Fruit fly (Drosophila melanogaster) whole organism, embryonic: ENCODE data around the gene Pp4-19C.
A peak's percentile ranks its signal among the peaks of the same experiment; 100 is the strongest.

Experiments
- Ada2b ChIP-seq: fragments of 200-800 bp; sonication (Bioruptor generic); IDR thresholded peaks from 2 replicates; pipeline ENCODE4 v1.3.6; 2022; ENCODE audit warnings: missing biosample characterization, missing genetic modification characterization
- C15 ChIP-seq: fragments of 200-800 bp; sonication (Bioruptor generic); IDR thresholded peaks from 3 replicates; pipeline ENCODE4 v1.3.6; 2022; ENCODE audit warnings: missing biosample characterization, missing genetic modification characterization
- CG10321 ChIP-seq: fragments of 200-800 bp; sonication (Bioruptor generic); IDR thresholded peaks from 2 replicates; pipeline ENCODE4 v1.3.6; 2022; ENCODE audit warnings: missing biosample characterization, missing genetic modification characterization
- CG10543 ChIP-seq: fragments of 200-800 bp; sonication (Bioruptor generic); optimal IDR thresholded peaks from 3 replicates; lab custom pipeline; 2017; ENCODE audit warnings: missing biosample characterization, mild to moderate bottlenecking, missing genetic modification characterization, moderate library complexity
- CG11093 ChIP-seq: fragments of 200-800 bp; sonication (Bioruptor generic); IDR thresholded peaks from 3 replicates; pipeline ENCODE4 v1.3.6; 2022; ENCODE audit warnings: missing biosample characterization, missing genetic modification characterization
- CG13287 ChIP-seq: fragments of 200-800 bp; sonication (Bioruptor generic); IDR thresholded peaks from 2 replicates; pipeline ENCODE4 v1.3.6; 2022; ENCODE audit warnings: missing biosample characterization, missing genetic modification characterization; ENCODE audit not compliant: partially characterized antibody
- CG14667 ChIP-seq: fragments of 200-800 bp; sonication (Bioruptor generic); IDR thresholded peaks from 2 replicates; pipeline ENCODE4 v1.3.6; 2022; ENCODE audit warnings: missing biosample characterization, missing genetic modification characterization
- CG16815 ChIP-seq: fragments of 200-800 bp; sonication (Bioruptor generic); optimal IDR thresholded peaks from 3 replicates; lab custom pipeline; 2017; ENCODE audit warnings: missing biosample characterization, mild to moderate bottlenecking, missing genetic modification characterization
- CG17802 ChIP-seq: fragments of 200-800 bp; sonication (Bioruptor generic); optimal IDR thresholded peaks from 2 replicates; lab custom pipeline; 2018; ENCODE audit warnings: missing biosample characterization, mild to moderate bottlenecking, missing genetic modification characterization, moderate library complexity
- CG17912 ChIP-seq: fragments of 200-800 bp; sonication (Bioruptor generic); optimal IDR thresholded peaks from 2 replicates; lab custom pipeline; 2018; ENCODE audit warnings: missing biosample characterization, mild to moderate bottlenecking, missing genetic modification characterization
- CG2202 ChIP-seq: fragments of 200-800 bp; sonication (Bioruptor generic); optimal IDR thresholded peaks from 2 replicates; lab custom pipeline; 2018; ENCODE audit warnings: missing biosample characterization, mild to moderate bottlenecking, missing genetic modification characterization
- CG34376 ChIP-seq: fragments of 200-800 bp; sonication (Bioruptor generic); optimal IDR thresholded peaks from 2 replicates; lab custom pipeline; 2018; ENCODE audit warnings: missing biosample characterization, mild to moderate bottlenecking, missing genetic modification characterization
- CG3847 ChIP-seq: fragments of 200-800 bp; sonication (Bioruptor generic); IDR thresholded peaks from 2 replicates; pipeline ENCODE4 v1.3.6; 2022; ENCODE audit warnings: missing biosample characterization, missing genetic modification characterization
- CG6254 ChIP-seq: fragments of 200-800 bp; sonication (Bioruptor generic); optimal IDR thresholded peaks from 3 replicates; lab custom pipeline; 2017; ENCODE audit warnings: mild to moderate bottlenecking, missing biosample characterization, missing genetic modification reagents, missing genetic modification characterization
- CG9437 ChIP-seq: fragments of 200-800 bp; sonication (Bioruptor generic); optimal IDR thresholded peaks from 2 replicates; lab custom pipeline; 2018; ENCODE audit warnings: missing biosample characterization, mild to moderate bottlenecking, missing genetic modification characterization
- CG9727 ChIP-seq: fragments of 200-800 bp; sonication (Bioruptor generic); optimal IDR thresholded peaks from 3 replicates; lab custom pipeline; 2017; ENCODE audit warnings: missing biosample characterization, mild to moderate bottlenecking, missing genetic modification characterization
- D19A ChIP-seq: fragments of 200-800 bp; optimal IDR thresholded peaks from 3 replicates; lab custom pipeline; 2019; ENCODE audit warnings: missing biosample characterization, mild to moderate bottlenecking, missing genetic modification characterization, moderate library complexity
- Dbx ChIP-seq: fragments of 200-800 bp; sonication (Bioruptor generic); IDR thresholded peaks from 3 replicates; pipeline ENCODE4 v1.3.6; 2022; ENCODE audit warnings: missing biosample characterization, missing genetic modification characterization
- Drgx ChIP-seq: fragments of 200-800 bp; sonication (Bioruptor generic); IDR thresholded peaks from 2 replicates; pipeline ENCODE4 v1.3.6; 2022; ENCODE audit warnings: missing biosample characterization, missing genetic modification characterization
- E2f2 ChIP-seq: fragments of 200-800 bp; sonication (Bioruptor generic); IDR thresholded peaks from 2 replicates; pipeline ENCODE4 v1.3.6; 2022; ENCODE audit warnings: missing biosample characterization, missing genetic modification characterization
- Ets65A ChIP-seq: fragments of 200-800 bp; sonication (Bioruptor generic); peaks from one replicate; lab custom pipeline; 2016; ENCODE audit warnings: missing biosample characterization, missing genetic modification characterization
- MESR4 ChIP-seq: fragments of 200-800 bp; sonication (Bioruptor generic); optimal IDR thresholded peaks from 2 replicates; lab custom pipeline; 2018; ENCODE audit warnings: missing biosample characterization, mild to moderate bottlenecking, missing genetic modification characterization, moderate library complexity
- Med ChIP-seq: fragments of 200-800 bp; sonication (Bioruptor generic); peaks from one replicate; lab custom pipeline; 2016; ENCODE audit warnings: missing biosample characterization, missing genetic modification characterization, mild to moderate bottlenecking, inconsistent platforms, moderate library complexity
- Myb ChIP-seq: fragments of 200-800 bp; sonication (Bioruptor generic); optimal IDR thresholded peaks from 2 replicates; lab custom pipeline; 2016; ENCODE audit warnings: missing biosample characterization, missing genetic modification characterization
- NK7.1 ChIP-seq: fragments of 200-800 bp; sonication (Bioruptor generic); optimal IDR thresholded peaks from 3 replicates; lab custom pipeline; 2016; ENCODE audit warnings: missing biosample characterization, missing genetic modification characterization
- Oaz ChIP-seq: fragments of 200-800 bp; sonication (Bioruptor generic); IDR thresholded peaks from 2 replicates; pipeline ENCODE4 v1.3.6; 2022; ENCODE audit warnings: missing biosample characterization, missing genetic modification characterization
- Pdp1 ChIP-seq, 2 experiments: fragments of 200-800 bp; sonication (Bioruptor generic); optimal IDR thresholded peaks; 3 replicates each; lab custom pipeline; 2016; ENCODE audit warnings: missing biosample characterization in 2 of 2, missing genetic modification characterization in 2 of 2, mild to moderate bottlenecking in 1 of 2, moderate library complexity in 1 of 2
- Ptx1 ChIP-seq: fragments of 200-800 bp; sonication (Bioruptor generic); IDR thresholded peaks from 2 replicates; pipeline ENCODE4 v1.3.6; 2022; ENCODE audit warnings: missing biosample characterization, missing genetic modification characterization
- Trl ChIP-seq, 3 experiments: fragments of >200 bp in 2 of 3; fragments of 200-800 bp in 1 of 3; sonication (Bioruptor generic) in 1 of 3; optimal IDR thresholded peaks; 2 replicates in 1 of 3; 3 replicates in 2 of 3; lab custom pipeline; 2016 to 2017; ENCODE audit warnings: missing biosample characterization in 1 of 3, missing genetic modification characterization in 1 of 3
- aop ChIP-seq: fragments of 200-800 bp; sonication (Bioruptor generic); IDR thresholded peaks from 2 replicates; pipeline ENCODE4 v1.3.6; 2022; ENCODE audit warnings: missing biosample characterization, missing genetic modification characterization
- bbx ChIP-seq: fragments of 200-800 bp; sonication (Bioruptor generic); IDR thresholded peaks from 2 replicates; pipeline ENCODE4 v1.3.6; 2022; ENCODE audit warnings: missing biosample characterization, missing genetic modification characterization; ENCODE audit not compliant: partially characterized antibody
- chinmo ChIP-seq: fragments of 200-800 bp; sonication (Bioruptor generic); IDR thresholded peaks from 4 replicates; pipeline ENCODE4 v1.3.6; 2022; ENCODE audit warnings: missing biosample characterization, missing genetic modification characterization; ENCODE audit not compliant: partially characterized antibody
- crc ChIP-seq: fragments of 200-800 bp; sonication (Bioruptor generic); optimal IDR thresholded peaks from 2 replicates; lab custom pipeline; 2016; ENCODE audit warnings: missing biosample characterization, missing genetic modification characterization
- crp ChIP-seq, 2 experiments: fragments of 200-800 bp; sonication (Bioruptor generic); optimal IDR thresholded peaks; 2 replicates in 1 of 2; 3 replicates in 1 of 2; lab custom pipeline; 2017; ENCODE audit warnings: missing biosample characterization in 2 of 2, missing genetic modification characterization in 2 of 2, mild to moderate bottlenecking in 1 of 2, moderate library complexity in 1 of 2
- cwo ChIP-seq: fragments of 200-800 bp; sonication (Bioruptor generic); optimal IDR thresholded peaks from 3 replicates; lab custom pipeline; 2017; ENCODE audit warnings: missing biosample characterization, missing genetic modification characterization, mild to moderate bottlenecking, moderate library complexity, missing genetic modification reagents
- danr ChIP-seq: fragments of 200-800 bp; sonication (Bioruptor generic); IDR thresholded peaks from 2 replicates; pipeline ENCODE4 v1.3.6; 2022; ENCODE audit warnings: missing biosample characterization, missing genetic modification characterization
- dysf ChIP-seq: fragments of 200-800 bp; sonication (Bioruptor generic); IDR thresholded peaks from 3 replicates; pipeline ENCODE4 v1.3.6; 2022; ENCODE audit warnings: missing biosample characterization, missing genetic modification characterization
- gfzf ChIP-seq: fragments of 200-800 bp; sonication (Bioruptor generic); optimal IDR thresholded peaks from 2 replicates; lab custom pipeline; 2016; ENCODE audit warnings: missing biosample characterization, mild to moderate bottlenecking, missing genetic modification characterization, moderate library complexity
- nom ChIP-seq: fragments of 200-800 bp; sonication (Bioruptor generic); optimal IDR thresholded peaks from 2 replicates; lab custom pipeline; 2017; ENCODE audit warnings: missing biosample characterization, missing genetic modification characterization, mild to moderate bottlenecking, moderate library complexity, missing genetic modification reagents
- pita ChIP-seq: fragments of 200-800 bp; sonication (Bioruptor generic); optimal IDR thresholded peaks from 2 replicates; lab custom pipeline; 2017; ENCODE audit warnings: missing biosample characterization, mild to moderate bottlenecking, missing genetic modification characterization
- pzg ChIP-seq: fragments of 200-800 bp; sonication (Bioruptor generic); optimal IDR thresholded peaks from 3 replicates; lab custom pipeline; 2018; ENCODE audit warnings: missing biosample characterization, mild to moderate bottlenecking, missing genetic modification characterization, moderate library complexity
- ranshi ChIP-seq: fragments of 200-800 bp; sonication (Bioruptor generic); IDR thresholded peaks from 2 replicates; pipeline ENCODE4 v1.3.6; 2022; ENCODE audit warnings: missing biosample characterization, missing genetic modification characterization
- ro ChIP-seq: fragments of 200-800 bp; sonication (Bioruptor generic); IDR thresholded peaks from 2 replicates; pipeline ENCODE4 v1.3.6; 2022; ENCODE audit warnings: missing biosample characterization, missing genetic modification characterization
- sens ChIP-seq: fragments of 200-800 bp; sonication (Bioruptor generic); peaks from one replicate; lab custom pipeline; 2016; ENCODE audit warnings: missing biosample characterization, missing genetic modification characterization
- sug ChIP-seq: fragments of 200-800 bp; optimal IDR thresholded peaks from 2 replicates; lab custom pipeline; 2019; ENCODE audit warnings: missing biosample characterization, mild to moderate bottlenecking, missing genetic modification characterization, moderate library complexity
- zfh2 ChIP-seq: fragments of 200-800 bp; sonication (Bioruptor generic); optimal IDR thresholded peaks from 2 replicates; lab custom pipeline; 2016; ENCODE audit warnings: missing biosample characterization, missing genetic modification characterization

Pp4-19C gene

dm6 chrX:20470701-20471100, 46.9 kb upstream of the Pp4-19C start:
- TF ChIP-seq Pdp1 (GFP tag; optimal IDR thresholded peaks at IDR 0.05; lab: Kevin White, UChicago) (peak in 1 of 2 experiments; percentile 91), CG10321 (GFP tag; lab: Robert Waterston, UW) (peak; percentile 78), ranshi (GFP tag; lab: Robert Waterston, UW) (no peak), CG17802 (tag; lab: Kevin White, UChicago) (no peak)

- TF ChIP-seq NK7.1 (GFP tag; lab: Kevin White, UChicago): no peak
- peak; percentile 31 for TF ChIP-seq gfzf (GFP tag; lab: Kevin White, UChicago)
- peak; percentile 23; the same call in 1 of the 2 replicates for TF ChIP-seq CG13287 (GFP tag; lab: Robert Waterston, UW)
- peak in 1 of 2 experiments; percentile 13 for TF ChIP-seq Trl (optimal IDR thresholded peaks at IDR 0.05; lab: Kevin White, UChicago)
- no peak for TF ChIP-seq Trl (GFP tag; optimal IDR thresholded peaks at IDR 0.05; lab: Kevin White, UChicago)
- peak; percentile 6 for TF ChIP-seq pzg (GFP tag; lab: Kevin White, UChicago)
- TF ChIP-seq nom (GFP tag; lab: Kevin White, UChicago): peak; percentile 88
- TF ChIP-seq crp (GFP tag; optimal IDR thresholded peaks at IDR 0.05; lab: Kevin White, UChicago): peak in 1 of 2 experiments; percentile 48
- no peak for TF ChIP-seq ro (GFP tag; lab: Robert Waterston, UW)
- peak; percentile 89 for TF ChIP-seq CG9437
- TF ChIP-seq CG9727: no peak
- peak; percentile 29 for TF ChIP-seq sens (GFP tag; lab: Kevin White, UChicago)
- no peak for TF ChIP-seq Ets65A (GFP tag; lab: Kevin White, UChicago)
- TF ChIP-seq bbx (GFP tag; lab: Robert Waterston, UW): 0 out of 2 replicates have a peak, but pooled peaks have one; percentile 34
- peak; percentile 71 for TF ChIP-seq Drgx
- TF ChIP-seq crc: no peak
- peak; percentile 64; the same call in 1 of the 4 replicates for TF ChIP-seq chinmo (GFP tag; lab: Robert Waterston, UW)
- TF ChIP-seq zfh2 (GFP tag; lab: Kevin White, UChicago): no peak
- peak; percentile 40 for TF ChIP-seq CG34376 (GFP tag; lab: Kevin White, UChicago)
- TF ChIP-seq C15 (GFP tag; lab: Robert Waterston, UW): no peak
- TF ChIP-seq Med: peak; percentile 70
- TF ChIP-seq Myb (GFP tag; lab: Kevin White, UChicago): peak; percentile 17
- TF ChIP-seq sug (tag; lab: Kevin White, UChicago): peak; percentile 1
- no peak for TF ChIP-seq CG17912 (GFP tag; lab: Kevin White, UChicago)
Measured at dm6 chrX:20468192-20468591, 44.4 kb upstream of the Pp4-19C start.

- TF ChIP-seq CG11093 (no peak), E2f2 (no peak), MESR4 (GFP tag; lab: Kevin White, UChicago) (no peak), Ada2b (GFP tag; lab: Robert Waterston, UW) (no peak), Ets65A (GFP tag; lab: Kevin White, UChicago) (peak; percentile 68), Med (peak; percentile 8), CG14667 (GFP tag; lab: Robert Waterston, UW) (no peak), Dbx (no peak)
Measured at dm6 chrX:20467155-20467554, 43.4 kb upstream of the Pp4-19C start, which contains the start of gene GstT3. GstT3 (plus strand) TSS chrX:20467455.

dm6 chrX:20466382-20466928, 42.7 kb upstream of the Pp4-19C start:
- no peak for TF ChIP-seq CG16815 (GFP tag; lab: Kevin White, UChicago)
- no peak for TF ChIP-seq pita (GFP tag; lab: Kevin White, UChicago)
- no peak for TF ChIP-seq CG2202 (tag; lab: Kevin White, UChicago)
- TF ChIP-seq CG3847 (GFP tag; lab: Robert Waterston, UW): no peak
- no peak for TF ChIP-seq danr (GFP tag; lab: Robert Waterston, UW)
- peak; percentile 38 for TF ChIP-seq sens (GFP tag; lab: Kevin White, UChicago)
- no peak for TF ChIP-seq Ada2b (GFP tag; lab: Robert Waterston, UW)
- TF ChIP-seq Ptx1 (GFP tag; lab: Robert Waterston, UW): 0 out of 2 replicates have a peak, but pooled peaks have one; percentile 37
- no peak for TF ChIP-seq aop (GFP tag; lab: Robert Waterston, UW)
- no peak for TF ChIP-seq cwo (GFP tag; lab: Kevin White, UChicago)
- TF ChIP-seq CG6254: no peak
- TF ChIP-seq CG10543 (GFP tag; lab: Kevin White, UChicago): no peak
- no peak for TF ChIP-seq Oaz (GFP tag; lab: Robert Waterston, UW)
- no peak for TF ChIP-seq dysf (GFP tag; lab: Robert Waterston, UW)
- TF ChIP-seq CG11093: no peak
- TF ChIP-seq D19A (tag; lab: Kevin White, UChicago): peak; percentile 61
